Worm (Caenorhabditis elegans) whole organism, L1 larva: ENCODE data around the gene Y17D7B.4.

Source experiments
- ama-1 ChIP-seq: fragments of 150-350 bp; optimal IDR thresholded peaks from 2 replicates; lab custom pipeline; 2014
- egl-27 ChIP-seq, 2 experiments: fragments of 150-350 bp in 1 of 2; sonication (generic microtip); optimal IDR thresholded peaks; 3 replicates each; lab custom pipeline; 2017 to 2018; ENCODE audit warnings: missing biosample characterization in 2 of 2, missing genetic modification characterization in 2 of 2, missing genetic modification reagents in 2 of 2

- TF ChIP-seq egl-27 (tag; optimal IDR thresholded peaks at IDR 0.05; lab: Kevin White, UChicago) (no peak), ama-1 (lab: Kevin White, UChicago) (no peak)
Observed at ce11 chrV:18729324-18729924, 47.1 kb downstream of the Y17D7B.4 start, which contains the start of gene asp-19.
